Fruit fly (Drosophila melanogaster) whole organism, embryonic: ENCODE data around the gene CG14212.
A peak's percentile ranks its signal among the peaks of the same experiment; 100 is the strongest.

Experiments
- Abd-B ChIP-seq: fragments of 200-800 bp; sonication (Bioruptor generic); optimal IDR thresholded peaks from 2 replicates; lab custom pipeline; 2018; ENCODE audit warnings: missing biosample characterization, mild to moderate bottlenecking, missing genetic modification characterization, moderate library complexity
- Blimp-1 ChIP-seq: fragments of 200-800 bp; sonication (Bioruptor generic); optimal IDR thresholded peaks from 3 replicates; lab custom pipeline; 2018; ENCODE audit warnings: missing biosample characterization, missing genetic modification characterization, mild to moderate bottlenecking, moderate library complexity, missing genetic modification reagents
- CG10462 ChIP-seq: fragments of 200-800 bp; sonication (Bioruptor generic); optimal IDR thresholded peaks from 2 replicates; lab custom pipeline; 2016; ENCODE audit warnings: missing biosample characterization, missing genetic modification characterization
- CG11093 ChIP-seq: fragments of 200-800 bp; sonication (Bioruptor generic); IDR thresholded peaks from 3 replicates; pipeline ENCODE4 v1.3.6; 2022; ENCODE audit warnings: missing biosample characterization, missing genetic modification characterization
- CG11456 ChIP-seq: fragments of 200-800 bp; sonication (Bioruptor generic); IDR thresholded peaks from 3 replicates; pipeline ENCODE4 v1.3.6; 2022; ENCODE audit warnings: missing biosample characterization, missing genetic modification characterization
- CG13296 ChIP-seq: fragments of 200-800 bp; sonication (Bioruptor generic); optimal IDR thresholded peaks from 3 replicates; lab custom pipeline; 2018; ENCODE audit warnings: missing biosample characterization, mild to moderate bottlenecking, missing genetic modification characterization
- CG14860 ChIP-seq: fragments of 200-800 bp; sonication (Bioruptor generic); IDR thresholded peaks from 3 replicates; pipeline ENCODE4 v1.3.6; 2022; ENCODE audit warnings: missing biosample characterization, missing genetic modification characterization; ENCODE audit not compliant: partially characterized antibody
- CG16779 ChIP-seq: fragments of 200-800 bp; sonication (Bioruptor generic); IDR thresholded peaks from 2 replicates; pipeline ENCODE4 v1.3.6; 2022; ENCODE audit warnings: missing biosample characterization, missing genetic modification characterization
- CG16813 ChIP-seq: fragments of 200-800 bp; sonication (Bioruptor generic); IDR thresholded peaks from 3 replicates; pipeline ENCODE4 v1.3.6; 2022; ENCODE audit warnings: missing biosample characterization, missing genetic modification characterization; ENCODE audit not compliant: partially characterized antibody
- CG1832 ChIP-seq: fragments of 200-800 bp; sonication (Bioruptor generic); optimal IDR thresholded peaks from 2 replicates; lab custom pipeline; 2017; ENCODE audit warnings: missing biosample characterization, mild to moderate bottlenecking, missing genetic modification characterization, inconsistent platforms
- CG3065 ChIP-seq: fragments of 200-800 bp; sonication (Bioruptor generic); optimal IDR thresholded peaks from 2 replicates; lab custom pipeline; 2016; ENCODE audit warnings: missing biosample characterization, missing genetic modification characterization
- CG3281 ChIP-seq: fragments of 200-800 bp; sonication (Bioruptor generic); optimal IDR thresholded peaks from 3 replicates; lab custom pipeline; 2017; ENCODE audit warnings: missing biosample characterization, mild to moderate bottlenecking, missing genetic modification characterization
- CG34422 ChIP-seq: fragments of 200-800 bp; sonication (Bioruptor generic); IDR thresholded peaks from 3 replicates; pipeline ENCODE4 v1.3.6; 2022; ENCODE audit warnings: missing biosample characterization, missing genetic modification characterization
- CG43689 ChIP-seq: fragments of 200-800 bp; sonication (Bioruptor generic); IDR thresholded peaks from 2 replicates; pipeline ENCODE4 v1.3.6; 2022; ENCODE audit warnings: missing biosample characterization, missing genetic modification characterization
- CG4617 ChIP-seq: fragments of 200-800 bp; sonication (Bioruptor generic); optimal IDR thresholded peaks from 3 replicates; lab custom pipeline; 2016; ENCODE audit warnings: missing biosample characterization, missing genetic modification characterization, borderline replicate concordance
- CG6272 ChIP-seq: fragments of 200-800 bp; sonication (Bioruptor generic); IDR thresholded peaks from 2 replicates; pipeline ENCODE4 v1.3.6; 2022; ENCODE audit warnings: missing biosample characterization, missing genetic modification characterization
- CG6813 ChIP-seq: fragments of 200-800 bp; sonication (Bioruptor generic); optimal IDR thresholded peaks from 2 replicates; lab custom pipeline; 2017; ENCODE audit warnings: missing biosample characterization, missing genetic modification characterization, mild to moderate bottlenecking, moderate library complexity, missing genetic modification reagents
- CG7745 ChIP-seq: fragments of 200-800 bp; sonication (Bioruptor generic); optimal IDR thresholded peaks from 2 replicates; lab custom pipeline; 2018; ENCODE audit warnings: missing biosample characterization, mild to moderate bottlenecking, missing genetic modification characterization, moderate library complexity
- CG7963 ChIP-seq: fragments of 200-800 bp; sonication (Bioruptor generic); IDR thresholded peaks from 3 replicates; pipeline ENCODE4 v1.3.6; 2022; ENCODE audit warnings: missing biosample characterization, missing genetic modification characterization; ENCODE audit not compliant: partially characterized antibody
- CG8765 ChIP-seq: fragments of 200-800 bp; sonication (Bioruptor generic); IDR thresholded peaks from 2 replicates; pipeline ENCODE4 v1.3.6; 2022; ENCODE audit warnings: missing biosample characterization, missing genetic modification characterization
- D ChIP-seq, 2 experiments: fragments of 200-800 bp in 1 of 2; fragments of >200 bp in 1 of 2; sonication (Bioruptor generic) in 1 of 2; optimal IDR thresholded peaks; 2 replicates in 1 of 2; 3 replicates in 1 of 2; lab custom pipeline; 2017; ENCODE audit warnings: mild to moderate bottlenecking in 1 of 2, missing biosample characterization in 1 of 2, missing genetic modification characterization in 1 of 2, missing genetic modification reagents in 1 of 2
- Dip3 ChIP-seq: fragments of 200-800 bp; sonication (Bioruptor generic); optimal IDR thresholded peaks from 3 replicates; lab custom pipeline; 2016; ENCODE audit warnings: missing biosample characterization, missing genetic modification characterization
- Elba2 ChIP-seq: fragments of 200-800 bp; sonication (Bioruptor generic); optimal IDR thresholded peaks from 3 replicates; lab custom pipeline; 2016; ENCODE audit warnings: missing biosample characterization, missing genetic modification characterization
- HmgZ ChIP-seq: fragments of 200-800 bp; sonication (Bioruptor generic); optimal IDR thresholded peaks from 2 replicates; lab custom pipeline; 2018; ENCODE audit warnings: missing biosample characterization, mild to moderate bottlenecking, missing genetic modification characterization
- Hr3 ChIP-seq: fragments of 200-800 bp; sonication (Bioruptor generic); optimal IDR thresholded peaks from 3 replicates; lab custom pipeline; 2016; ENCODE audit warnings: missing biosample characterization, missing genetic modification characterization
- Hsf ChIP-seq: fragments of 200-800 bp; sonication (Bioruptor generic); optimal IDR thresholded peaks from 3 replicates; lab custom pipeline; 2016; ENCODE audit warnings: missing biosample characterization, missing genetic modification characterization
- Mad ChIP-seq: fragments of 200-800 bp; sonication (Bioruptor generic); optimal IDR thresholded peaks from 2 replicates; lab custom pipeline; 2016; ENCODE audit warnings: missing biosample characterization, missing genetic modification characterization
- NC2β ChIP-seq: fragments of 200-800 bp; sonication (Bioruptor generic); optimal IDR thresholded peaks from 2 replicates; lab custom pipeline; 2016; ENCODE audit warnings: missing biosample characterization, missing genetic modification characterization
- Ravus ChIP-seq: fragments of 200-800 bp; sonication (Bioruptor generic); IDR thresholded peaks from 2 replicates; pipeline ENCODE4 v1.3.6; 2022; ENCODE audit warnings: missing biosample characterization, missing genetic modification characterization
- Side ChIP-seq: fragments of 200-800 bp; sonication (Bioruptor generic); optimal IDR thresholded peaks from 2 replicates; lab custom pipeline; 2016; ENCODE audit warnings: missing biosample characterization, missing genetic modification characterization
- Sin3A ChIP-seq: fragments of >200 bp; optimal IDR thresholded peaks from 2 replicates; lab custom pipeline; 2018
- YL-1 ChIP-seq: fragments of 200-800 bp; sonication (Bioruptor generic); optimal IDR thresholded peaks from 3 replicates; lab custom pipeline; 2017; ENCODE audit warnings: missing biosample characterization, mild to moderate bottlenecking, missing genetic modification characterization
- fd64A ChIP-seq: fragments of 200-800 bp; sonication (Bioruptor generic); optimal IDR thresholded peaks from 3 replicates; lab custom pipeline; 2018; ENCODE audit warnings: missing biosample characterization, mild to moderate bottlenecking, missing genetic modification characterization
- gem ChIP-seq: fragments of 200-800 bp; sonication (Bioruptor generic); optimal IDR thresholded peaks from 2 replicates; lab custom pipeline; 2019; ENCODE audit warnings: missing biosample characterization, mild to moderate bottlenecking, missing genetic modification characterization, moderate library complexity
- her ChIP-seq: fragments of 200-800 bp; sonication (Bioruptor generic); optimal IDR thresholded peaks from 2 replicates; lab custom pipeline; 2016; ENCODE audit warnings: missing biosample characterization, missing genetic modification characterization
- jing ChIP-seq: fragments of 200-800 bp; sonication (Bioruptor generic); optimal IDR thresholded peaks from 2 replicates; lab custom pipeline; 2018; ENCODE audit warnings: missing biosample characterization, mild to moderate bottlenecking, missing genetic modification characterization
- salm ChIP-seq: fragments of 200-800 bp; sonication (Bioruptor generic); optimal IDR thresholded peaks from 2 replicates; lab custom pipeline; 2018; ENCODE audit warnings: missing biosample characterization, mild to moderate bottlenecking, missing genetic modification characterization
- sima ChIP-seq: fragments of 200-800 bp; sonication (Bioruptor generic); optimal IDR thresholded peaks from 2 replicates; lab custom pipeline; 2016; ENCODE audit warnings: missing biosample characterization, missing genetic modification characterization
- sisA ChIP-seq: fragments of 200-800 bp; sonication (Bioruptor generic); IDR thresholded peaks from 2 replicates; pipeline ENCODE4 v1.3.6; 2022; ENCODE audit warnings: missing biosample characterization, missing genetic modification characterization
- sna ChIP-seq: fragments of 200-800 bp; sonication (Bioruptor generic); IDR thresholded peaks from 2 replicates; pipeline ENCODE4 v1.3.6; 2022; ENCODE audit warnings: missing biosample characterization, missing genetic modification characterization; ENCODE audit not compliant: partially characterized antibody
- ssp ChIP-seq: fragments of 200-800 bp; sonication (Bioruptor generic); IDR thresholded peaks from 2 replicates; pipeline ENCODE4 v1.3.6; 2022; ENCODE audit warnings: missing biosample characterization, missing genetic modification characterization
- usp ChIP-seq: fragments of >200 bp; optimal IDR thresholded peaks from 2 replicates; lab custom pipeline; 2017; ENCODE audit warnings: missing biosample characterization, missing genetic modification characterization

CG14212 gene

DNA sequence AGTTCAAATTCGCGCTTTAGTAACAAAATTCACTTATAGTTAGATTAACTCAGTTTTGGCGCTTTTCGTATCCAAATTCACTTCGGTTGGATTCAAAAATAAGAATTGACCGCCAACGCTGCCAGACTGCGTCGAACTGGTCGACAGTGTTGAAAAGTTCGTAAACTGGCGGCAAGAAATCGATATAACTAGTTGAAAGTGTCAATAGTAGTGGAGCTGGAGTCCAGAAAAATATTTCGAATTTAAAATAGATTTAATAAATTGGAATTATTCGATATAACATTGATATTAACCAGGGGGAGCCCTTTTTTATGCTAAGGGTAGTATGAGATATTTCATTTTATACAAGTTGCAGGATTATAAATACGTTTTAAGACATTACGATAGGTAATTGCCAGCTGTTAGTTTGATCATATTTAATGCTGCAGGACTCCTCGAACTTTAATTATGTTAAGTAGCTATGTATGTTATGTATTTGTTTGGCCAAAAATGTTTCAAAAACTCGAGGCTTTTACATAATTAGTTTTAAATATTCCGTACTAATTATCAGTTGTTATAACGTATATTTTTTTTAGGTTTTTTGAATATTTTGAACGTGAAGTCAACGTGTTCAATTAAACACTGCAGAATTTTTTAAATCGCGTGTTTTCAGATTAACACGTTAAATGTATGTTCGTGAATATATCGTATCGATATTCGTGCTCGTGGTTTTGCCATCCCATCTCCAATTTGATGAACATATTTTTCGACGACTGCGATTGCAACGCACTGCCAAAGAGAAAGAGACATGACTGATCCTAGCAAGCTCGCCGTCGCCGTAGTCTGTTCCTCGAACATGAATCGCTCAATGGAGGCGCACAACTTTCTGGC lies 38.6 kb downstream of the CG14212 start, which contains the start of the genes CG14223 and Ssu72 (continued):
- TF ChIP-seq CG14860 (GFP tag; lab: Robert Waterston, UW), result peak; percentile 49; the same call in 2 of the 3 replicates
- TF ChIP-seq CG8765 (GFP tag; lab: Robert Waterston, UW), result no peak
- no peak for TF ChIP-seq CG16779 (GFP tag; lab: Robert Waterston, UW)
- no peak for TF ChIP-seq jing (GFP tag; lab: Kevin White, UChicago)
- TF ChIP-seq Ravus, result no peak
- TF ChIP-seq NC2β (GFP tag; lab: Kevin White, UChicago), result no peak
- no peak for TF ChIP-seq CG11456
- no peak for TF ChIP-seq CG3281 (GFP tag; lab: Kevin White, UChicago)
- no peak for TF ChIP-seq CG3065 (GFP tag; lab: Kevin White, UChicago)
- no peak for TF ChIP-seq salm (tag; lab: Kevin White, UChicago)
- TF ChIP-seq CG1832 (GFP tag; lab: Kevin White, UChicago), result no peak
- TF ChIP-seq Elba2, result no peak
- peak; percentile 21 for TF ChIP-seq YL-1 (GFP tag; lab: Kevin White, UChicago)
- no peak for TF ChIP-seq D (optimal IDR thresholded peaks at IDR 0.05; lab: Kevin White, UChicago)
- TF ChIP-seq D (GFP tag; optimal IDR thresholded peaks at IDR 0.05; lab: Kevin White, UChicago), result no peak
- peak; percentile 3 for TF ChIP-seq HmgZ (tag; lab: Kevin White, UChicago)
- TF ChIP-seq CG4617 (GFP tag; lab: Kevin White, UChicago), result no peak
- no peak for TF ChIP-seq her (GFP tag; lab: Kevin White, UChicago)
- peak; percentile 57; the same call in 1 of the 3 replicates for TF ChIP-seq CG7963 (GFP tag; lab: Robert Waterston, UW)
- no peak for TF ChIP-seq fd64A (GFP tag; lab: Kevin White, UChicago)
- TF ChIP-seq Side, result no peak
- no peak for TF ChIP-seq CG7745
- no peak for TF ChIP-seq CG10462
- no peak for TF ChIP-seq Hsf
- TF ChIP-seq Blimp-1 (GFP tag; lab: Kevin White, UChicago), result no peak
- no peak for TF ChIP-seq CG6813 (GFP tag; lab: Kevin White, UChicago)
- TF ChIP-seq Sin3A (lab: Kevin White, UChicago), result peak; percentile 22
- no peak for TF ChIP-seq Hr3
- TF ChIP-seq CG11093 (GFP tag; lab: Robert Waterston, UW), result no peak
- no peak for TF ChIP-seq Abd-B (GFP tag; lab: Kevin White, UChicago)
- no peak for TF ChIP-seq CG43689 (GFP tag; lab: Robert Waterston, UW)
- TF ChIP-seq sima (GFP tag; lab: Kevin White, UChicago), result no peak
- TF ChIP-seq Dip3, result no peak
- TF ChIP-seq CG6272 (GFP tag; lab: Robert Waterston, UW), result no peak
- TF ChIP-seq ssp (GFP tag; lab: Robert Waterston, UW), result no peak
- TF ChIP-seq usp, result no peak
- TF ChIP-seq gem (tag; lab: Kevin White, UChicago), result peak; percentile 13
- no peak for TF ChIP-seq CG13296 (GFP tag; lab: Kevin White, UChicago)
- TF ChIP-seq sisA, result no peak; the same call in 1 of the 2 replicates
- TF ChIP-seq sna, result peak; percentile 74
- TF ChIP-seq CG16813, result peak; percentile 75
- TF ChIP-seq CG34422 (GFP tag; lab: Robert Waterston, UW), result no peak
- no peak for TF ChIP-seq Mad (GFP tag; lab: Kevin White, UChicago)
